Worm (Caenorhabditis elegans) whole organism, L3 larva: ENCODE results near the gene F21C10.7.

ENCODE experiments used
- ama-1 ChIP-seq: fragments of 150-350 bp; optimal IDR thresholded peaks from 2 replicates; lab custom pipeline; 2018
- daf-12 ChIP-seq: fragments of 150-350 bp; optimal IDR thresholded peaks from 2 replicates; lab custom pipeline; 2014; ENCODE audit warnings: missing biosample characterization, missing genetic modification reagents, missing genetic modification characterization
- mdl-1 ChIP-seq: fragments of 150-350 bp; optimal IDR thresholded peaks from 2 replicates; lab custom pipeline; 2014; ENCODE audit warnings: missing biosample characterization, missing genetic modification characterization
- mml-1 ChIP-seq: fragments of 150-350 bp; sonication (generic microtip); optimal IDR thresholded peaks from 3 replicates; lab custom pipeline; 2014; ENCODE audit warnings: missing biosample characterization, missing genetic modification characterization
- nhr-11 ChIP-seq: fragments of 150-350 bp; optimal IDR thresholded peaks from 2 replicates; lab custom pipeline; 2014; ENCODE audit warnings: missing biosample characterization, missing genetic modification characterization
- sea-2 ChIP-seq: fragments of 150-350 bp; sonication (generic microtip); optimal IDR thresholded peaks from 4 replicates; lab custom pipeline; 2014; ENCODE audit warnings: missing biosample characterization, missing genetic modification reagents, missing genetic modification characterization
- skn-1 ChIP-seq: fragments of 150-350 bp; optimal IDR thresholded peaks from 2 replicates; lab custom pipeline; 2014; ENCODE audit warnings: missing biosample characterization, missing genetic modification characterization
- unc-62 ChIP-seq: fragments of 150-350 bp; sonication (generic microtip); optimal IDR thresholded peaks from 4 replicates; lab custom pipeline; 2014; ENCODE audit warnings: missing biosample characterization, missing genetic modification reagents, missing genetic modification characterization
- ztf-11 ChIP-seq: fragments of 150-350 bp; optimal IDR thresholded peaks from 2 replicates; lab custom pipeline; 2014; ENCODE audit warnings: missing biosample characterization, missing genetic modification characterization

DNA sequence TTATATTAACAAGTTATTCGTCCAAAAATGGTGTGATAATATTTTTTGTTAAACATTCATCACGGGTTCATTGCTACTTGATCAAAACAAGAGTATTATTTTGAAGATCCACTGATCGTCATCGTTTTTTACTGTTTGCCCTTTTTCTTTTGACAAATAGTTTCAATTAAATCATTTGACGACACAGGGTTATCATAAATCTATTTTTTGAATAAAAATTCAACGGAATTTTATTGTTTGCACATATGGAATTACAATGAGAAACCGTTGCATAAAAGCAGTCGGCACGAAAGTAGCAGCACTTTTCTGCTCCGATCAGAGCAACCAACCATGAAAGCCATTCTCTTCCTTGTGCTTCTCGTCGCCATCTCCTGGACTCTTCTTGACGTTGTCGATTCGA is 44.9 kb upstream of the F21C10.7 start, which contains the start of gene fip-2:
- TF ChIP-seq mdl-1 (tag; lab: Kevin White, UChicago) (no peak), sea-2 (GFP tag; lab: Kevin White, UChicago) (no peak), nhr-11 (no peak), ztf-11 (tag; lab: Kevin White, UChicago) (no peak), unc-62 (GFP tag; lab: Kevin White, UChicago) (no peak), skn-1 (tag; lab: Kevin White, UChicago) (no peak), mml-1 (tag; lab: Kevin White, UChicago) (no peak), daf-12 (tag; lab: Kevin White, UChicago) (no peak), ama-1 (lab: Kevin White, UChicago) (no peak)
